Fruit fly (Drosophila melanogaster) whole organism, embryonic: ENCODE data around the gene CG4820.

ENCODE experiments used
- Asciz ChIP-seq: fragments of 200-800 bp; sonication (Bioruptor generic); optimal IDR thresholded peaks from 2 replicates; lab custom pipeline; 2017; ENCODE audit warnings: missing biosample characterization, mild to moderate bottlenecking, missing genetic modification characterization, missing genetic modification reagents
- BEAF-32 ChIP-seq: fragments of 200-800 bp; sonication (Bioruptor generic); optimal IDR thresholded peaks from 3 replicates; lab custom pipeline; 2017; ENCODE audit warnings: missing biosample characterization, missing genetic modification characterization, mild to moderate bottlenecking, moderate library complexity, missing genetic modification reagents
- CG1024 ChIP-seq: fragments of 200-800 bp; sonication (Bioruptor generic); IDR thresholded peaks from 2 replicates; pipeline ENCODE4 v1.3.6; 2022; ENCODE audit warnings: missing biosample characterization, missing genetic modification characterization
- CG10274 ChIP-seq: fragments of 200-800 bp; sonication (Bioruptor generic); optimal IDR thresholded peaks from 3 replicates; lab custom pipeline; 2017; ENCODE audit warnings: missing biosample characterization, mild to moderate bottlenecking, missing genetic modification characterization
- CG11456 ChIP-seq: fragments of 200-800 bp; sonication (Bioruptor generic); IDR thresholded peaks from 3 replicates; pipeline ENCODE4 v1.3.6; 2022; ENCODE audit warnings: missing biosample characterization, missing genetic modification characterization
- CG11560 ChIP-seq: fragments of 200-800 bp; sonication (Bioruptor generic); IDR thresholded peaks from 3 replicates; pipeline ENCODE4 v1.3.6; 2022; ENCODE audit warnings: missing biosample characterization, missing genetic modification characterization
- CG13424 ChIP-seq: fragments of 200-800 bp; sonication (Bioruptor generic); optimal IDR thresholded peaks from 2 replicates; lab custom pipeline; 2019; ENCODE audit warnings: missing biosample characterization, mild to moderate bottlenecking, missing genetic modification characterization, moderate library complexity
- CG13894 ChIP-seq: fragments of 200-800 bp; sonication (Bioruptor generic); optimal IDR thresholded peaks from 3 replicates; lab custom pipeline; 2018; ENCODE audit warnings: missing biosample characterization, mild to moderate bottlenecking, missing genetic modification characterization, moderate library complexity
- CG15073 ChIP-seq: fragments of 200-800 bp; sonication (Bioruptor generic); optimal IDR thresholded peaks from 2 replicates; lab custom pipeline; 2016; ENCODE audit warnings: missing biosample characterization, missing genetic modification characterization
- CG1647 ChIP-seq: fragments of 200-800 bp; sonication (Bioruptor generic); optimal IDR thresholded peaks from 3 replicates; lab custom pipeline; 2016; ENCODE audit warnings: missing biosample characterization, missing genetic modification characterization
- CG16779 ChIP-seq: fragments of 200-800 bp; sonication (Bioruptor generic); IDR thresholded peaks from 2 replicates; pipeline ENCODE4 v1.3.6; 2022; ENCODE audit warnings: missing biosample characterization, missing genetic modification characterization
- CG16813 ChIP-seq: fragments of 200-800 bp; sonication (Bioruptor generic); IDR thresholded peaks from 3 replicates; pipeline ENCODE4 v1.3.6; 2022; ENCODE audit warnings: missing biosample characterization, missing genetic modification characterization; ENCODE audit not compliant: partially characterized antibody
- CG17385 ChIP-seq: fragments of 200-800 bp; sonication (Bioruptor generic); optimal IDR thresholded peaks from 3 replicates; lab custom pipeline; 2018; ENCODE audit warnings: missing biosample characterization, mild to moderate bottlenecking, missing genetic modification characterization
- CG18599 ChIP-seq: fragments of 200-800 bp; sonication (Bioruptor generic); optimal IDR thresholded peaks from 3 replicates; lab custom pipeline; 2017; ENCODE audit warnings: missing biosample characterization, missing genetic modification characterization, mild to moderate bottlenecking, moderate library complexity, missing genetic modification reagents
- CG2712 ChIP-seq: fragments of 200-800 bp; optimal IDR thresholded peaks from 3 replicates; lab custom pipeline; 2019; ENCODE audit warnings: missing biosample characterization, mild to moderate bottlenecking, missing genetic modification characterization, moderate library complexity
- CG31441 ChIP-seq: fragments of 200-800 bp; sonication (Bioruptor generic); IDR thresholded peaks from 2 replicates; pipeline ENCODE4 v1.3.6; 2022; ENCODE audit warnings: missing biosample characterization, missing genetic modification characterization
- CG43689 ChIP-seq: fragments of 200-800 bp; sonication (Bioruptor generic); IDR thresholded peaks from 2 replicates; pipeline ENCODE4 v1.3.6; 2022; ENCODE audit warnings: missing biosample characterization, missing genetic modification characterization
- CG4424 ChIP-seq: fragments of 200-800 bp; sonication (Bioruptor generic); optimal IDR thresholded peaks from 3 replicates; lab custom pipeline; 2016; ENCODE audit warnings: missing biosample characterization, missing genetic modification characterization
- CG4707 ChIP-seq: fragments of 200-800 bp; sonication (Bioruptor generic); optimal IDR thresholded peaks from 2 replicates; lab custom pipeline; 2018; ENCODE audit warnings: missing biosample characterization, mild to moderate bottlenecking, missing genetic modification characterization, moderate library complexity
- CG7987 ChIP-seq: fragments of 200-800 bp; sonication (Bioruptor generic); optimal IDR thresholded peaks from 2 replicates; lab custom pipeline; 2018; ENCODE audit warnings: missing biosample characterization, mild to moderate bottlenecking, missing genetic modification characterization, moderate library complexity
- CG9932 ChIP-seq: fragments of 200-800 bp; sonication (Bioruptor generic); IDR thresholded peaks from 2 replicates; pipeline ENCODE4 v1.3.6; 2022; ENCODE audit warnings: missing biosample characterization, missing genetic modification characterization
- Dp ChIP-seq: fragments of 200-800 bp; sonication (Bioruptor generic); optimal IDR thresholded peaks from 2 replicates; lab custom pipeline; 2018; ENCODE audit warnings: missing biosample characterization, mild to moderate bottlenecking, missing genetic modification characterization, moderate library complexity
- Eip74EF ChIP-seq, 2 experiments: fragments of 200-800 bp in 1 of 2; fragments of >200 bp in 1 of 2; sonication (Bioruptor generic) in 1 of 2; optimal IDR thresholded peaks; 2 replicates each; lab custom pipeline; 2017 to 2019; ENCODE audit warnings: missing biosample characterization in 2 of 2, missing genetic modification characterization in 2 of 2, mild to moderate bottlenecking in 1 of 2, moderate library complexity in 1 of 2
- HLH3B ChIP-seq: fragments of 200-800 bp; sonication (Bioruptor generic); IDR thresholded peaks from 2 replicates; pipeline ENCODE4 v1.3.6; 2022; ENCODE audit warnings: missing biosample characterization, missing genetic modification characterization
- Hr3 ChIP-seq: fragments of 200-800 bp; sonication (Bioruptor generic); optimal IDR thresholded peaks from 3 replicates; lab custom pipeline; 2016; ENCODE audit warnings: missing biosample characterization, missing genetic modification characterization
- Hsf ChIP-seq: fragments of 200-800 bp; sonication (Bioruptor generic); optimal IDR thresholded peaks from 3 replicates; lab custom pipeline; 2016; ENCODE audit warnings: missing biosample characterization, missing genetic modification characterization
- Jarid2 ChIP-seq: fragments of 200-800 bp; sonication (Bioruptor generic); optimal IDR thresholded peaks from 3 replicates; lab custom pipeline; 2017; ENCODE audit warnings: mild to moderate bottlenecking, missing biosample characterization, missing genetic modification reagents, missing genetic modification characterization
- Nf-YB ChIP-seq: fragments of 200-800 bp; sonication (Bioruptor generic); optimal IDR thresholded peaks from 3 replicates; lab custom pipeline; 2019; ENCODE audit warnings: missing biosample characterization, mild to moderate bottlenecking, missing genetic modification characterization, moderate library complexity
- Poxn ChIP-seq: fragments of 200-800 bp; sonication (Bioruptor generic); IDR thresholded peaks from 2 replicates; pipeline ENCODE4 v1.3.6; 2022; ENCODE audit warnings: missing biosample characterization, missing genetic modification characterization
- Ptx1 ChIP-seq: fragments of 200-800 bp; sonication (Bioruptor generic); IDR thresholded peaks from 2 replicates; pipeline ENCODE4 v1.3.6; 2022; ENCODE audit warnings: missing biosample characterization, missing genetic modification characterization
- Stat92E ChIP-seq, 3 experiments: fragments of >200 bp in 2 of 3; fragments of 200-800 bp in 1 of 3; sonication (Bioruptor generic) in 1 of 3; optimal IDR thresholded peaks; 2 replicates each; lab custom pipeline; 2017 to 2019; ENCODE audit warnings: missing biosample characterization in 3 of 3, missing genetic modification characterization in 3 of 3, mild to moderate bottlenecking in 1 of 3, moderate library complexity in 1 of 3
- TFAM ChIP-seq: fragments of 200-800 bp; sonication (Bioruptor generic); optimal IDR thresholded peaks from 2 replicates; lab custom pipeline; 2017; ENCODE audit warnings: missing biosample characterization, missing genetic modification characterization, inconsistent platforms
- ase ChIP-seq: fragments of 200-800 bp; sonication (Bioruptor generic); IDR thresholded peaks from 3 replicates; pipeline ENCODE4 v1.3.6; 2022; ENCODE audit warnings: missing biosample characterization, missing genetic modification characterization
- az2 ChIP-seq: fragments of 200-800 bp; sonication (Bioruptor generic); optimal IDR thresholded peaks from 3 replicates; lab custom pipeline; 2016; ENCODE audit warnings: missing biosample characterization, missing genetic modification characterization
- bigmax ChIP-seq: fragments of 200-800 bp; sonication (Bioruptor generic); optimal IDR thresholded peaks from 2 replicates; lab custom pipeline; 2018; ENCODE audit warnings: missing biosample characterization, mild to moderate bottlenecking, missing genetic modification characterization
- crc ChIP-seq: fragments of 200-800 bp; sonication (Bioruptor generic); optimal IDR thresholded peaks from 2 replicates; lab custom pipeline; 2016; ENCODE audit warnings: missing biosample characterization, missing genetic modification characterization
- da ChIP-seq: fragments of 200-800 bp; sonication (Bioruptor generic); optimal IDR thresholded peaks from 2 replicates; lab custom pipeline; 2016; ENCODE audit warnings: missing biosample characterization, missing genetic modification characterization
- ewg ChIP-seq: fragments of 200-800 bp; sonication (Bioruptor generic); optimal IDR thresholded peaks from 3 replicates; lab custom pipeline; 2017; ENCODE audit warnings: mild to moderate bottlenecking, missing biosample characterization, missing genetic modification reagents, missing genetic modification characterization
- exex ChIP-seq: fragments of 200-800 bp; sonication (Bioruptor generic); optimal IDR thresholded peaks from 4 replicates; lab custom pipeline; 2018; ENCODE audit warnings: missing biosample characterization, mild to moderate bottlenecking, missing genetic modification characterization, moderate library complexity
- gt ChIP-seq: fragments of 200-800 bp; sonication (Bioruptor generic); IDR thresholded peaks from 2 replicates; pipeline ENCODE4 v1.3.6; 2022; ENCODE audit warnings: missing biosample characterization, missing genetic modification characterization
- her ChIP-seq: fragments of 200-800 bp; sonication (Bioruptor generic); optimal IDR thresholded peaks from 2 replicates; lab custom pipeline; 2016; ENCODE audit warnings: missing biosample characterization, missing genetic modification characterization
- jumu ChIP-seq: fragments of 200-800 bp; sonication (Bioruptor generic); optimal IDR thresholded peaks from 3 replicates; lab custom pipeline; 2016; ENCODE audit warnings: missing biosample characterization, missing genetic modification characterization
- lov ChIP-seq, 2 experiments: fragments of 200-800 bp in 1 of 2; fragments of >200 bp in 1 of 2; sonication (Bioruptor generic) in 1 of 2; IDR thresholded peaks in 1 of 2; optimal IDR thresholded peaks in 1 of 2; 2 replicates in 1 of 2; 3 replicates in 1 of 2; pipeline versions ENCODE4 v1.3.6 to Lab custom; 2017 to 2022; ENCODE audit warnings: missing biosample characterization in 1 of 2, missing genetic modification characterization in 1 of 2
- pzg ChIP-seq: fragments of 200-800 bp; sonication (Bioruptor generic); optimal IDR thresholded peaks from 3 replicates; lab custom pipeline; 2018; ENCODE audit warnings: missing biosample characterization, mild to moderate bottlenecking, missing genetic modification characterization, moderate library complexity
- row ChIP-seq: fragments of 200-800 bp; sonication (Bioruptor generic); IDR thresholded peaks from 3 replicates; pipeline ENCODE4 v1.3.6; 2022; ENCODE audit warnings: missing biosample characterization, missing genetic modification characterization
- salm ChIP-seq: fragments of 200-800 bp; sonication (Bioruptor generic); optimal IDR thresholded peaks from 2 replicates; lab custom pipeline; 2018; ENCODE audit warnings: missing biosample characterization, mild to moderate bottlenecking, missing genetic modification characterization
- twi ChIP-seq: fragments of 200-800 bp; optimal IDR thresholded peaks from 2 replicates; lab custom pipeline; 2019; ENCODE audit warnings: missing biosample characterization, mild to moderate bottlenecking, missing genetic modification characterization, moderate library complexity
- wdn ChIP-seq: fragments of 200-800 bp; sonication (Bioruptor generic); IDR thresholded peaks from 2 replicates; pipeline ENCODE4 v1.3.6; 2022; ENCODE audit warnings: missing biosample characterization, missing genetic modification characterization

CG4820 gene

DNA sequence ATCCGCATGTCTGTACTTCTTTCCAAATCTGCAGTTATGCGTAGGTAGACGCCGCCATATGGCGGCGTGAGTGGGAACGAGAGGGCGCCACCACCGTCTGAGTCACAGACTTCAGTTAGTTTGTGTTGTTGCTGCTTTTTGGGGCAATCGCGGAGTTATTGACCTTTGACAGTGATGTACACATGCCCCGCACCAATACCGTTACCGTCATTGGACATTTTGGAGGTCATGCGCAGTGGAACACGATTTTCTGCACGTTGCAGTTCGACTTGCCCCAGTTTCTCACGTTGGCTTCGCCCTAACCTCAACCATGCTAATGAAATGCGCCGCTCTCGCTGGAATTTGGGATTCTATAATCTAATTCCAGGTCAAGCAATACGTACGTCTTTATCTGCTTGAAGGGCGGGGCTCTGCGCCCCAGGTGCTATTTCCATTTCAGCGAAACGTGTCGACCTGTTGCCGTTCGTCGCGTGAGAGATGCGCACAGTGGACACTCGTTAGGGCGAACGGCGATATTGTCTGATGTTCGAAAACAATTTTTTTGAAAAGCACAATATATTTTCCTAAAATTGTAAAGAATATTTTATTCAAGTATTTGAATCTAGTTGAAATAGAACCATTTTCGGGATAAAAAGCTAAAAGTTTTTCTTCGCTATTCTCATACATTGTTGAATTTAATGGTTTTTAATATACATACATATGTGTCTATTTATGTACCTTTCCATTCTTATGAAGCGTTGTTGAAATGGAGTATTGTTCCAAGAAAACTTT, 4.9 kb upstream of the CG4820 start (continued):
- TF ChIP-seq Asciz = peak; percentile 73
- peak; percentile 49 for TF ChIP-seq exex (tag; lab: Kevin White, UChicago)
- TF ChIP-seq CG13424 (tag; lab: Kevin White, UChicago) = peak; percentile 63
- TF ChIP-seq az2 (GFP tag; lab: Kevin White, UChicago) = peak; percentile 75
- TF ChIP-seq her (GFP tag; lab: Kevin White, UChicago) = peak; percentile 47
- peak; percentile 80 for TF ChIP-seq CG1647 (GFP tag; lab: Kevin White, UChicago)
- TF ChIP-seq HLH3B (GFP tag; lab: Robert Waterston, UW) = peak; percentile 74
- no peak for TF ChIP-seq CG16813
- peak; percentile 74; the same call in 2 of the 3 replicates for TF ChIP-seq ase (GFP tag; lab: Robert Waterston, UW)
- TF ChIP-seq CG4707 (GFP tag; lab: Kevin White, UChicago) = no peak
- peak; percentile 41 for TF ChIP-seq crc (GFP tag; lab: Kevin White, UChicago)
- peak; percentile 35 for TF ChIP-seq CG7987 (GFP tag; lab: Kevin White, UChicago)
- peak; percentile 77 for TF ChIP-seq Hr3
- no peak for TF ChIP-seq CG15073
- TF ChIP-seq da (GFP tag; lab: Kevin White, UChicago) = peak; percentile 18
- TF ChIP-seq bigmax = peak; percentile 99
- TF ChIP-seq CG11456 (GFP tag; lab: Robert Waterston, UW) = peak; percentile 86
- TF ChIP-seq CG17385 (GFP tag; lab: Kevin White, UChicago) = peak; percentile 64
- peak; percentile 96 for TF ChIP-seq row
- TF ChIP-seq Nf-YB (GFP tag; lab: Kevin White, UChicago) = peak; percentile 9
- TF ChIP-seq CG2712 (tag; lab: Kevin White, UChicago) = peak; percentile 72
- TF ChIP-seq Stat92E (GFP tag; optimal IDR thresholded peaks at IDR 0.05; lab: Kevin White, UChicago) = no peak
- no peak for TF ChIP-seq CG11560 (tag; lab: Robert Waterston, UW)
- peak; percentile 77 for TF ChIP-seq CG16779 (GFP tag; lab: Robert Waterston, UW)
- TF ChIP-seq ewg = peak; percentile 95
- peak; percentile 81 for TF ChIP-seq Ptx1 (GFP tag; lab: Robert Waterston, UW)
- peak; percentile 61 for TF ChIP-seq jumu
- TF ChIP-seq TFAM (GFP tag; lab: Kevin White, UChicago) = no peak
- TF ChIP-seq Eip74EF (GFP tag; optimal IDR thresholded peaks at IDR 0.05; lab: Kevin White, UChicago) = peak in 1 of 2 experiments; percentile 8
- peak; percentile 62 for TF ChIP-seq CG31441 (GFP tag; lab: Robert Waterston, UW)
- TF ChIP-seq lov (optimal IDR thresholded peaks at IDR 0.05; lab: Kevin White, UChicago) = no peak
- TF ChIP-seq lov (GFP tag; IDR thresholded peaks at IDR 0.05; lab: Robert Waterston, UW) = peak; percentile 71; the same call in 1 of the 3 replicates
- no peak for TF ChIP-seq Jarid2 (GFP tag; lab: Kevin White, UChicago)
- peak; percentile 33 for TF ChIP-seq CG10274
- peak; percentile 73 for TF ChIP-seq CG18599 (GFP tag; lab: Kevin White, UChicago)
- peak; percentile 5 for TF ChIP-seq BEAF-32
- TF ChIP-seq CG13894 = peak; percentile 94
- TF ChIP-seq gt = peak; percentile 33; the same call in 1 of the 2 replicates
- 0 out of 2 replicates have a peak, but pooled peaks have one; percentile 36 for TF ChIP-seq CG1024
- no peak for TF ChIP-seq Poxn (GFP tag; lab: Robert Waterston, UW)
- TF ChIP-seq salm = no peak
- TF ChIP-seq CG43689 (GFP tag; lab: Robert Waterston, UW) = no peak
- TF ChIP-seq CG4424 (GFP tag; lab: Kevin White, UChicago) = peak; percentile 71
- peak; percentile 87 for TF ChIP-seq CG9932 (GFP tag; lab: Robert Waterston, UW)
- TF ChIP-seq wdn (GFP tag; lab: Robert Waterston, UW) = peak; percentile 57
- no peak for TF ChIP-seq Dp (GFP tag; lab: Kevin White, UChicago)
- peak; percentile 20 for TF ChIP-seq pzg (GFP tag; lab: Kevin White, UChicago)
- TF ChIP-seq Hsf = peak; percentile 74
- peak; percentile 6 for TF ChIP-seq twi (tag; lab: Kevin White, UChicago)
